Fruit fly (Drosophila melanogaster): Measurements from ENCODE around the gene mtd.

Gene mtd

DNA sequence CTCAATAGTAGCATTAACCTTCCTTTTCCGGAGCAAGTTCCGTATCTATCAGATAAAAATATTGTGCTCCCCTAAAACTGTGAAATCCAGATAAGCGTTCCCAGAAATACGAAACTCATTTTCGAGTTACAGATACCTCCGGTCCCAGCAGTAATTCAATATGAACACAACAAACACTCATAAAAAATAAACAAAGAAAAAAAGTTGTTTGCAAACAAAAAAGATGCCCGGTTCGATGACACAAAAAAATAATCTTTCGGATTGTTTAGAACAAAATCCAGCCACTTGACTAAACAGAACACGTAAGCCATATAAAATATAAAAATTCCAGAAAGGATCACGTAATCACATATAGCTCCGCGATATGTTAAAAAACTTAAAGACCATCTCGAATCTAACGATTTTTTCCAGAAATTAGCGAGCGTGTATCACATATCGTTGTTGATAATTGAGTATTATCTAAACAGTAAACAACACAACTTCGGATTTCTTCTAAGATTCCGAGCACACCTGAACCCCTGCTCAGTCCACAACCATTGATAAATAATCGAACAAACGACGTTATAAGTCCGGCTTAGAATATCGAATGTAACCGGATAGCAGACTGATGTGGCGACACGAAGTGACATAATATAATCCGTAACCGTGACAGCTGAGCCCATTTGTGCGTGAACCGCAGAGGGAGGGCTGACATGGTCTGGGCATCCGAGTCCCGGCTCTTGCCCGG is 31.0 kb downstream of the mtd start (continued):
- peak; percentile 23; the same call in 1 of the 2 replicates for TF ChIP-seq CG31441 (GFP tag; IDR thresholded peaks at IDR 0.05)
- peak; percentile 81 for TF ChIP-seq CG2202 (tag; optimal IDR thresholded peaks at IDR 0.05)
- TF ChIP-seq CG9609 (GFP tag; optimal IDR thresholded peaks at IDR 0.05): no peak
- no peak for TF ChIP-seq CG14050 (GFP tag; IDR thresholded peaks at IDR 0.05)
- no peak for TF ChIP-seq Ptx1 (GFP tag; IDR thresholded peaks at IDR 0.05)
- no peak for TF ChIP-seq slou (GFP tag; optimal IDR thresholded peaks at IDR 0.05)
- no peak for TF ChIP-seq pan (optimal IDR thresholded peaks at IDR 0.05)
- TF ChIP-seq pan (GFP tag; optimal IDR thresholded peaks at IDR 0.05 in 1 of 2, IDR thresholded peaks at IDR 0.05 in 1 of 2): no peak
- TF ChIP-seq CG12219 (GFP tag; optimal IDR thresholded peaks at IDR 0.05): peak; percentile 3
- TF ChIP-seq nmo (GFP tag; optimal IDR thresholded peaks at IDR 0.05): no peak
- TF ChIP-seq Antp (GFP tag; optimal IDR thresholded peaks at IDR 0.05): no peak
- no peak for TF ChIP-seq ems (GFP tag; optimal IDR thresholded peaks at IDR 0.05)
- no peak for TF ChIP-seq Bteb2 (GFP tag; optimal IDR thresholded peaks at IDR 0.05)
- TF ChIP-seq CG4404 (GFP tag; IDR thresholded peaks at IDR 0.05): no peak
- no peak for TF ChIP-seq CG9817 (tag; optimal IDR thresholded peaks at IDR 0.05)
- TF ChIP-seq odd (GFP tag; optimal IDR thresholded peaks at IDR 0.05): peak; percentile 71
- TF ChIP-seq Hey (tag; optimal IDR thresholded peaks at IDR 0.05): no peak
- peak; percentile 61 for TF ChIP-seq CG3407 (GFP tag; optimal IDR thresholded peaks at IDR 0.05)
- TF ChIP-seq CG9215 (GFP tag; IDR thresholded peaks at IDR 0.05): no peak
- TF ChIP-seq CG4282 (GFP tag; optimal IDR thresholded peaks at IDR 0.05): no peak
- TF ChIP-seq CG1602 (GFP tag; optimal IDR thresholded peaks at IDR 0.05): peak; percentile 24
- TF ChIP-seq Ada2b (GFP tag; IDR thresholded peaks at IDR 0.05): no peak
- no peak for TF ChIP-seq CG6654 (GFP tag; optimal IDR thresholded peaks at IDR 0.05)
- TF ChIP-seq NfI (GFP tag; optimal IDR thresholded peaks at IDR 0.05): no peak
- TF ChIP-seq CG31224 (GFP tag; IDR thresholded peaks at IDR 0.05): no peak
- peak; percentile 60 for TF ChIP-seq CG18262 (tag; optimal IDR thresholded peaks at IDR 0.05)
- no peak for TF ChIP-seq emc (GFP tag; optimal IDR thresholded peaks at IDR 0.05)
- no peak for TF ChIP-seq cas (GFP tag; IDR thresholded peaks at IDR 0.05)
- no peak for TF ChIP-seq tna (GFP tag; IDR thresholded peaks at IDR 0.05; ENCODE audit: partially characterized antibody)
- peak; percentile 2 for TF ChIP-seq CG18011 (GFP tag; optimal IDR thresholded peaks at IDR 0.05)
- no peak for TF ChIP-seq CG13624 (GFP tag; optimal IDR thresholded peaks at IDR 0.05)
- no peak for TF ChIP-seq pfk (GFP tag; optimal IDR thresholded peaks at IDR 0.05)
- peak; percentile 48 for TF ChIP-seq Med (GFP tag)
- TF ChIP-seq sisA (GFP tag; IDR thresholded peaks at IDR 0.05): no peak
- peak; percentile 4 for TF ChIP-seq Fer3 (tag; optimal IDR thresholded peaks at IDR 0.05)
- no peak for TF ChIP-seq hb (GFP tag; IDR thresholded peaks at IDR 0.05; ENCODE audit: partially characterized antibody)
- TF ChIP-seq cwo (GFP tag; optimal IDR thresholded peaks at IDR 0.05): no peak
- no peak for TF ChIP-seq Dbx (GFP tag; IDR thresholded peaks at IDR 0.05)
- peak; percentile 23 for TF ChIP-seq sd (tag; optimal IDR thresholded peaks at IDR 0.05)
- TF ChIP-seq cg (GFP tag; optimal IDR thresholded peaks at IDR 0.05): no peak
- TF ChIP-seq ci (GFP tag; IDR thresholded peaks at IDR 0.05): peak; percentile 53; the same call in 2 of the 3 replicates
- peak; percentile 79 for TF ChIP-seq Xrp1 (GFP tag; IDR thresholded peaks at IDR 0.05)
- TF ChIP-seq CG7987 (GFP tag; optimal IDR thresholded peaks at IDR 0.05): peak; percentile 34
- TF ChIP-seq ERR (GFP tag; optimal IDR thresholded peaks at IDR 0.05): no peak
- peak; percentile 74 for TF ChIP-seq ac (GFP tag; optimal IDR thresholded peaks at IDR 0.05)
- no peak for TF ChIP-seq Dp (GFP tag; optimal IDR thresholded peaks at IDR 0.05)
- no peak for TF ChIP-seq HLHmδ (GFP tag; optimal IDR thresholded peaks at IDR 0.05)
- peak; percentile 27 for TF ChIP-seq CG10462 (GFP tag; optimal IDR thresholded peaks at IDR 0.05)
- no peak for TF ChIP-seq chn (GFP tag; optimal IDR thresholded peaks at IDR 0.05)
- TF ChIP-seq Hr39 (optimal IDR thresholded peaks at IDR 0.05): no peak
- TF ChIP-seq Blimp-1 (GFP tag; optimal IDR thresholded peaks at IDR 0.05): peak; percentile 50

All from whole organism, embryonic.